Worm (Caenorhabditis elegans) whole organism, L3 larva: ENCODE measurements around the gene ngn-1.

Experiments used
- ceh-28 ChIP-seq: fragments of 150-350 bp; optimal IDR thresholded peaks from 2 replicates; lab custom pipeline; 2014; ENCODE audit warnings: missing biosample characterization, missing genetic modification reagents, missing genetic modification characterization
- lin-15B ChIP-seq: fragments of 150-350 bp; optimal IDR thresholded peaks from 2 replicates; lab custom pipeline; 2014; ENCODE audit warnings: missing biosample characterization, missing genetic modification characterization
- nhr-77 ChIP-seq: fragments of 150-350 bp; optimal IDR thresholded peaks from 2 replicates; lab custom pipeline; 2014; ENCODE audit warnings: missing biosample characterization, missing genetic modification characterization

DNA sequence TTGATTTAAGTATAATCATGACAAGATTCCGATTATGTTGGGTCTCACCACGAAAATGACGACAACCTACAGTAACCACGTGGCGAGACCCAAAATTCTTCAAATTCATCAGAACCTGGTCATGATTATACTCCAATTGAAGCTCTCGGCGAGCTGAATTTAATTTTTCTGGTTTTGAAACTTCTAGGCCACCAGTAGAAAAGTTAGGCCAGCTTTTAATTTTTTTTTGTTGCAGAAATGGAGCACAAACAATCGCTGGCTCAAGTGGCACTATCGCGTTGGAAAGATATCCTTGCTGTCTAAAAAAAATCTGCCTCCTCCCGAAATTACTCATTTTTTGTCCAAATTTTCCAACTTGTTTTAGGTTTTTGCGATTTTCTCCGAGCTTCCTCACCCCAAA, 21.5 kb downstream of the ngn-1 start:
- no peak for TF ChIP-seq lin-15B (tag; lab: Kevin White, UChicago)
- TF ChIP-seq ceh-28 = no peak
- TF ChIP-seq nhr-77 = no peak
